Worm (Caenorhabditis elegans): ENCODE results near the gene K07B1.7.

Gene K07B1.7

ce11 chrV:9326903-9327302, 19.9 kb downstream of the K07B1.7 start:
- TF ChIP-seq athp-1 (tag; optimal IDR thresholded peaks at IDR 0.05), result peak; percentile 24
- no peak for TF ChIP-seq T26A5.8 (tag; optimal IDR thresholded peaks at IDR 0.05)
- TF ChIP-seq Y53G8AR.9 (GFP tag; conservative IDR thresholded peaks at IDR 0.05), result 0 out of 2 replicates have a peak, but pooled peaks have one; percentile 56
- no peak for TF ChIP-seq somi-1 (GFP tag; optimal IDR thresholded peaks at IDR 0.05)
- no peak for TF ChIP-seq ama-1 (optimal IDR thresholded peaks at IDR 0.05)
- TF ChIP-seq ama-1 (GFP tag; optimal IDR thresholded peaks at IDR 0.05), result peak in 1 of 2 experiments; percentile 4
- TF ChIP-seq C06A6.2 (GFP tag; conservative IDR thresholded peaks at IDR 0.05), result no peak
- TF ChIP-seq chd-7 (tag; optimal IDR thresholded peaks at IDR 0.05), result no peak
- peak; percentile 72 for TF ChIP-seq hrde-1 (tag; optimal IDR thresholded peaks at IDR 0.05; ENCODE audit: borderline replicate concordance)
- no peak for TF ChIP-seq ztf-18 (tag; optimal IDR thresholded peaks at IDR 0.05)
- peak; percentile 55; the same call in 1 of the 2 replicates for TF ChIP-seq lin-26 (GFP tag; IDR thresholded peaks at IDR 0.05)
- TF ChIP-seq ztf-26 (tag; optimal IDR thresholded peaks at IDR 0.05), result no peak
- TF ChIP-seq ceh-100 (GFP tag; IDR thresholded peaks at IDR 0.05), result no peak
- TF ChIP-seq snpc-4 (GFP tag; optimal IDR thresholded peaks at IDR 0.05), result no peak
- TF ChIP-seq snpc-4 (tag; optimal IDR thresholded peaks at IDR 0.05), result peak in 1 of 4 experiments; percentile 13
- peak; percentile 9 for TF ChIP-seq K12H6.12 (tag; optimal IDR thresholded peaks at IDR 0.05)
- no peak for TF ChIP-seq tbx-9 (tag; optimal IDR thresholded peaks at IDR 0.05; ENCODE audit: borderline replicate concordance)
- 0 out of 2 replicates have a peak, but pooled peaks have one; percentile 29 for TF ChIP-seq Y79H2A.3 (GFP tag; conservative IDR thresholded peaks at IDR 0.05)
- peak; percentile 79 for TF ChIP-seq him-1 (tag; optimal IDR thresholded peaks at IDR 0.05)
- TF ChIP-seq ceh-79 (tag; optimal IDR thresholded peaks at IDR 0.05), result no peak
- TF ChIP-seq cebp-1 (GFP tag; IDR thresholded peaks at IDR 0.05), result peak; percentile 49; the same call in 1 of the 2 replicates
- peak; percentile 43 for TF ChIP-seq cebp-1 (tag; optimal IDR thresholded peaks at IDR 0.05)
- TF ChIP-seq lin-35 (GFP tag; optimal IDR thresholded peaks at IDR 0.05), result peak in 1 of 3 experiments; percentile 12
- no peak for TF ChIP-seq ceh-91 (GFP tag; IDR thresholded peaks at IDR 0.05)
- 0 out of 2 replicates have a peak, but pooled peaks have one; percentile 31 for TF ChIP-seq madf-3 (GFP tag; IDR thresholded peaks at IDR 0.05)
- no peak for TF ChIP-seq F33H1.4 (GFP tag; IDR thresholded peaks at IDR 0.05)
- no peak for TF ChIP-seq bed-2 (GFP tag; IDR thresholded peaks at IDR 0.05)
- peak in 1 of 2 experiments; percentile 23 for TF ChIP-seq rec-8 (tag; optimal IDR thresholded peaks at IDR 0.05)
- peak; percentile 4 for TF ChIP-seq dpff-1 (tag; optimal IDR thresholded peaks at IDR 0.05)
- TF ChIP-seq madf-6 (GFP tag; IDR thresholded peaks at IDR 0.05), result 0 out of 2 replicates have a peak, but pooled peaks have one; percentile 21
- TF ChIP-seq B0019.2 (GFP tag; conservative IDR thresholded peaks at IDR 0.05), result no peak

ce11 chrV:9324167-9324566, 22.6 kb downstream of the K07B1.7 start:
- TF ChIP-seq nhr-80 (tag; optimal IDR thresholded peaks at IDR 0.05), result peak; percentile 54
- no peak for TF ChIP-seq T26A5.8 (tag; optimal IDR thresholded peaks at IDR 0.05)

- TF ChIP-seq B0035.1 (tag; optimal IDR thresholded peaks at IDR 0.05), result no peak
- peak; percentile 17 for TF ChIP-seq dpl-1 (GFP tag; optimal IDR thresholded peaks at IDR 0.05)
- TF ChIP-seq zfh-2 (GFP tag; conservative IDR thresholded peaks at IDR 0.05), result no peak
- peak; percentile 66 for TF ChIP-seq efl-1 (GFP tag; optimal IDR thresholded peaks at IDR 0.05)
- peak; percentile 62; the same call in 1 of the 2 replicates for TF ChIP-seq madf-6 (GFP tag; IDR thresholded peaks at IDR 0.05)
- no peak for TF ChIP-seq F55B11.4 (tag; optimal IDR thresholded peaks at IDR 0.05; ENCODE audit: borderline replicate concordance, insufficient read depth)
- TF ChIP-seq ztf-25 (GFP tag; IDR thresholded peaks at IDR 0.05), result no peak
- TF ChIP-seq ztf-6 (GFP tag; IDR thresholded peaks at IDR 0.05), result no peak
Measured at ce11 chrV:9322886-9323285, 23.9 kb downstream of the K07B1.7 start, which contains the start of gene tag-153. Gene tag-153, plus strand, starts transcription at chrV:9323085.

Data from whole organism, young adult.